Worm (Caenorhabditis elegans) whole organism, midembryonic: ENCODE data around the gene T09F3.7.

Source experiments
- T22C8.4 ChIP-seq: fragments of 200-800 bp; sonication (Bioruptor generic); IDR thresholded peaks from 2 replicates; pipeline ENCODE4 v1.3.6; 2022; ENCODE audit warnings: missing genetic modification characterization, missing compliant biosample characterization
- cog-1 ChIP-seq: sonication (generic microtip); optimal IDR thresholded peaks from 2 replicates; lab custom pipeline; 2016; ENCODE audit warnings: missing genetic modification characterization, missing compliant biosample characterization
- flt-1 ChIP-seq: fragments of 200-800 bp; sonication (Bioruptor generic); IDR thresholded peaks from 2 replicates; pipeline ENCODE4 v1.3.6; 2022; ENCODE audit warnings: missing genetic modification characterization, missing compliant biosample characterization
- klf-2 ChIP-seq: fragments of 200-800 bp; sonication (Bioruptor generic); conservative IDR thresholded peaks from 2 replicates; pipeline ENCODE4 v1.3.6; 2022; ENCODE audit warnings: missing genetic modification reagents, missing genetic modification characterization, missing compliant biosample characterization
- med-1 ChIP-seq: sonication (generic microtip); optimal IDR thresholded peaks from 2 replicates; lab custom pipeline; 2017; ENCODE audit warnings: missing genetic modification characterization, mild to moderate bottlenecking, missing compliant biosample characterization, antibody characterized with exemption, missing genetic modification reagents; ENCODE audit not compliant: insufficient read depth
- ref-1 ChIP-seq: fragments of 200-800 bp; sonication (Bioruptor generic); conservative IDR thresholded peaks from 2 replicates; pipeline ENCODE4 v1.3.6; 2022; ENCODE audit warnings: missing genetic modification reagents, missing genetic modification characterization, missing compliant biosample characterization
- tab-1 ChIP-seq: fragments of 200-800 bp; sonication (Bioruptor generic); IDR thresholded peaks from 2 replicates; pipeline ENCODE4 v1.3.6; 2022; ENCODE audit warnings: missing genetic modification characterization, missing compliant biosample characterization
- ztf-23 ChIP-seq: fragments of 200-800 bp; sonication (Bioruptor generic); IDR thresholded peaks from 2 replicates; pipeline ENCODE4 v1.3.6; 2022; ENCODE audit warnings: missing genetic modification reagents, missing genetic modification characterization, missing compliant biosample characterization
- ztf-29 ChIP-seq: fragments of 200-800 bp; sonication (Bioruptor generic); IDR thresholded peaks from 2 replicates; pipeline ENCODE4 v1.3.6; 2022; ENCODE audit warnings: missing genetic modification reagents, missing genetic modification characterization, missing compliant biosample characterization

T09F3.7 gene

ce11 chrII:10389038-10389437, 1.9 kb upstream of the T09F3.7 start:
- no peak for TF ChIP-seq T22C8.4 (GFP tag; lab: Robert Waterston, UW)
- TF ChIP-seq klf-2 (GFP tag; lab: Robert Waterston, UW), result no peak
- no peak for TF ChIP-seq flt-1 (GFP tag; lab: Robert Waterston, UW)
- TF ChIP-seq cog-1, result no peak
- no peak for TF ChIP-seq ref-1 (GFP tag; lab: Robert Waterston, UW)
- TF ChIP-seq ztf-29, result no peak
- TF ChIP-seq med-1 (GFP tag; lab: Kevin White, UChicago), result no peak
- TF ChIP-seq ztf-23 (GFP tag; lab: Robert Waterston, UW), result no peak
- TF ChIP-seq tab-1 (GFP tag; lab: Robert Waterston, UW), result no peak

ce11 chrII:10389776-10390175, 1.2 kb upstream of the T09F3.7 start:
- TF ChIP-seq tab-1 (GFP tag; lab: Robert Waterston, UW) (no peak), med-1 (GFP tag; lab: Kevin White, UChicago) (no peak), ztf-23 (GFP tag; lab: Robert Waterston, UW) (no peak), ztf-29 (no peak), T22C8.4 (GFP tag; lab: Robert Waterston, UW) (no peak), klf-2 (GFP tag; lab: Robert Waterston, UW) (no peak), cog-1 (no peak), flt-1 (GFP tag; lab: Robert Waterston, UW) (no peak), ref-1 (GFP tag; lab: Robert Waterston, UW) (no peak)

- TF ChIP-seq flt-1 (GFP tag; lab: Robert Waterston, UW) (no peak), ref-1 (GFP tag; lab: Robert Waterston, UW) (no peak), ztf-29 (no peak), T22C8.4 (GFP tag; lab: Robert Waterston, UW) (no peak), cog-1 (no peak), klf-2 (GFP tag; lab: Robert Waterston, UW) (no peak), tab-1 (GFP tag; lab: Robert Waterston, UW) (no peak), med-1 (GFP tag; lab: Kevin White, UChicago) (no peak), ztf-23 (GFP tag; lab: Robert Waterston, UW) (no peak)
Measured at ce11 chrII:10390250-10390821, 632 bp upstream of the T09F3.7 start.

DNA sequence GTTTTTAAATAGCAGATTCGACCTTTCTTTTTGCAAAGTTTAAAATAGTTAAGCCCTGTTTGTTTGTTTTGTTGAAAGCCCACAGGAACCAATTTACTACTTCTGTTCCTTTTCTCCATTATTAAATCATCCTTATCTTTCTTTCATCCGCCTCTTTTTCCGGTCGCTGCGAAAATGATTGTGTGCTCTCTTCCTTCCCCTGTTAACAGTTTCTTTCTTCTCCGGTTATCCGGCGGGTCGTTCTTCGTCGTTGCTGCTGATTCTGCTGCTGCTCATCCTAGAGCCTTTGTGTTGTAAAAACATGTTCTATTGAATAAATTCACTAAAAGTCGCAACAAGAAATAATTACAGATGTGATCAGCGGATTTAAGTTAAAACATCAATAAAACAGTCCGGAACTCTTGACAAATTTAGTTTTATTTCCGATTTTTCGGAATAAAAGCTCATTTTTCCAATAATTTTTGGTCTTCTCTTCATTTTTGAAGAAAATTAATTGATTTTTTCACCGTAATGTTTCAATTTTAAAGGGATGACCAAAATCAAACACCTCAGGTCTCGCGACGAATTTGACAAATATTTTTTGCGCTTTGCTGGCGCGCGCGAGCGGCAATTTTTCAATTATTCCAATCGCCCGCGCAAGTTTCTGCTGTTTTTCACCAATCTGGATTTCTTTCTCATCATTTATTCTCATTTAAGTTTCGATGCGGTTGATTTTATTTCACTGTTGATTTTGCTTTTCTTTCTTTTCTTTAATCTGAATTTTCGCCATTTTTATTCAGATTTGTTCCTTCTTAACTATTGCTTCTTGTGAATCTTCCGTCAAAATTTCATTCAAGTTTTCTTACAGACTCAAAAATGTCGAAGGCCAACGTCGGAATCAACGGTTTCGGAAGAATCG, 2.6 kb downstream of the T09F3.7 start, which contains the start of gene gpd-1:
Gene gpd-1, plus strand, starts transcription at position 848 of the 898 bp plus-strand sequence.
- TF ChIP-seq med-1 (GFP tag; lab: Kevin White, UChicago), result no peak
- TF ChIP-seq klf-2 (GFP tag; lab: Robert Waterston, UW), result no peak
- no peak for TF ChIP-seq ztf-29
- TF ChIP-seq cog-1, result no peak
- no peak for TF ChIP-seq tab-1 (GFP tag; lab: Robert Waterston, UW)
- no peak for TF ChIP-seq ref-1 (GFP tag; lab: Robert Waterston, UW)
- TF ChIP-seq ztf-23 (GFP tag; lab: Robert Waterston, UW), result no peak
- no peak for TF ChIP-seq flt-1 (GFP tag; lab: Robert Waterston, UW)
- no peak for TF ChIP-seq T22C8.4 (GFP tag; lab: Robert Waterston, UW)

- TF ChIP-seq klf-2 (GFP tag; lab: Robert Waterston, UW) (no peak), cog-1 (no peak), ref-1 (GFP tag; lab: Robert Waterston, UW) (no peak), T22C8.4 (GFP tag; lab: Robert Waterston, UW) (no peak), ztf-29 (no peak), flt-1 (GFP tag; lab: Robert Waterston, UW) (no peak), tab-1 (GFP tag; lab: Robert Waterston, UW) (no peak), ztf-23 (GFP tag; lab: Robert Waterston, UW) (no peak), med-1 (GFP tag; lab: Kevin White, UChicago) (no peak)
Measured at ce11 chrII:10395303-10395757, 4.4 kb downstream of the T09F3.7 start, which contains the start of gene T09F3.4. Gene T09F3.4, plus strand, starts transcription at chrII:10395707.

DNA sequence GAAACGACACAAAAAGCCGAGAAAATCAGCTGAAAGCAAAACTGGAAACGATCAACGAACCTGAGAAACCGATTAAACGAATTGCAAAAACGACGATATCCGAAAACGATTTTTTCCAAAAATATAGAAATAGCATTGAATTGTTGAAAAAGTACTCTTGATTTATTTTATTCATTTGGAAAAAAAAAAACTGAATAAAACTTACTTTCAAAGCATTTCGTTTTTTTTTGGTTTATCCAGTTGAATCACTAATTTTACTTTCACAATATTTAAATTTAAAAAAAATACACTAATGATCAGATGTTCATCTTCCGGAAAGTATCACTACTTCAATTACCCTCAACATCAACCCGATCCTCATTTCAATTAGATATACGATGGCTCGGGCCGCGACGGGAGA, 5.6 kb downstream of the T09F3.7 start, which contains the start of gene T09F3.5:
Gene T09F3.5, plus strand, starts transcription at position 301 of the 400 bp plus-strand sequence.
- TF ChIP-seq tab-1 (GFP tag; lab: Robert Waterston, UW) (no peak), ztf-29 (no peak), med-1 (GFP tag; lab: Kevin White, UChicago) (no peak), ztf-23 (GFP tag; lab: Robert Waterston, UW) (no peak), klf-2 (GFP tag; lab: Robert Waterston, UW) (no peak), ref-1 (GFP tag; lab: Robert Waterston, UW) (no peak), T22C8.4 (GFP tag; lab: Robert Waterston, UW) (no peak), flt-1 (GFP tag; lab: Robert Waterston, UW) (no peak), cog-1 (no peak)

- no peak for TF ChIP-seq ztf-29
- no peak for TF ChIP-seq med-1 (GFP tag; lab: Kevin White, UChicago)
- no peak for TF ChIP-seq flt-1 (GFP tag; lab: Robert Waterston, UW)
- TF ChIP-seq ref-1 (GFP tag; lab: Robert Waterston, UW), result no peak
- TF ChIP-seq cog-1, result no peak
- no peak for TF ChIP-seq klf-2 (GFP tag; lab: Robert Waterston, UW)
- TF ChIP-seq ztf-23 (GFP tag; lab: Robert Waterston, UW), result no peak
- no peak for TF ChIP-seq tab-1 (GFP tag; lab: Robert Waterston, UW)
- no peak for TF ChIP-seq T22C8.4 (GFP tag; lab: Robert Waterston, UW)
Measured at ce11 chrII:10402991-10403390, 12.0 kb downstream of the T09F3.7 start.

- TF ChIP-seq klf-2 (GFP tag; lab: Robert Waterston, UW) (no peak), ztf-23 (GFP tag; lab: Robert Waterston, UW) (no peak), flt-1 (GFP tag; lab: Robert Waterston, UW) (no peak), med-1 (GFP tag; lab: Kevin White, UChicago) (no peak), T22C8.4 (GFP tag; lab: Robert Waterston, UW) (no peak), cog-1 (no peak), ztf-29 (no peak), tab-1 (GFP tag; lab: Robert Waterston, UW) (no peak), ref-1 (GFP tag; lab: Robert Waterston, UW) (no peak)
Measured at ce11 chrII:10410989-10411388, 20.0 kb downstream of the T09F3.7 start, which contains the start of gene E04D5.5. Gene E04D5.5, plus strand, starts transcription at chrII:10411289.
